Fruit fly (Drosophila melanogaster) whole organism, embryonic: Measurements from ENCODE around the gene Bili.

ENCODE experiments used
- Ada2b ChIP-seq: fragments of 200-800 bp; sonication (Bioruptor generic); IDR thresholded peaks from 2 replicates; pipeline ENCODE4 v1.3.6; 2022; ENCODE audit warnings: missing biosample characterization, missing genetic modification characterization
- CG11695 ChIP-seq: fragments of 200-800 bp; sonication (Bioruptor generic); IDR thresholded peaks from 3 replicates; pipeline ENCODE4 v1.3.6; 2022; ENCODE audit warnings: missing biosample characterization, missing genetic modification characterization
- CG12155 ChIP-seq: fragments of 200-800 bp; sonication (Bioruptor generic); optimal IDR thresholded peaks from 3 replicates; lab custom pipeline; 2016; ENCODE audit warnings: missing biosample characterization, missing genetic modification characterization
- CG3995 ChIP-seq: fragments of 200-800 bp; sonication (Bioruptor generic); optimal IDR thresholded peaks from 3 replicates; lab custom pipeline; 2016; ENCODE audit warnings: missing biosample characterization, missing genetic modification characterization
- CG5245 ChIP-seq: fragments of 200-800 bp; sonication (Bioruptor generic); optimal IDR thresholded peaks from 3 replicates; lab custom pipeline; 2016; ENCODE audit warnings: missing biosample characterization, missing genetic modification characterization
- CG6683 ChIP-seq: fragments of 200-800 bp; sonication (Bioruptor generic); optimal IDR thresholded peaks from 2 replicates; lab custom pipeline; 2017; ENCODE audit warnings: missing biosample characterization, mild to moderate bottlenecking, missing genetic modification characterization, missing genetic modification reagents
- Fer3 ChIP-seq: fragments of 200-800 bp; sonication (Bioruptor generic); optimal IDR thresholded peaks from 2 replicates; lab custom pipeline; 2018; ENCODE audit warnings: missing biosample characterization, mild to moderate bottlenecking, missing genetic modification characterization, moderate library complexity
- Lim3 ChIP-seq: fragments of 200-800 bp; sonication (Bioruptor generic); IDR thresholded peaks from 2 replicates; pipeline ENCODE4 v1.3.6; 2022; ENCODE audit warnings: missing biosample characterization, missing genetic modification characterization
- Sox102F ChIP-seq: fragments of 200-800 bp; sonication (Bioruptor generic); optimal IDR thresholded peaks from 2 replicates; lab custom pipeline; 2018; ENCODE audit warnings: missing biosample characterization, mild to moderate bottlenecking, missing genetic modification characterization, moderate library complexity
- cwo ChIP-seq: fragments of 200-800 bp; sonication (Bioruptor generic); optimal IDR thresholded peaks from 3 replicates; lab custom pipeline; 2017; ENCODE audit warnings: missing biosample characterization, missing genetic modification characterization, mild to moderate bottlenecking, moderate library complexity, missing genetic modification reagents
- gro ChIP-seq: fragments of 200-800 bp; sonication (Bioruptor generic); optimal IDR thresholded peaks from 2 replicates; lab custom pipeline; 2016; ENCODE audit warnings: missing biosample characterization, missing genetic modification characterization
- hbn ChIP-seq: fragments of 200-800 bp; sonication (Bioruptor generic); IDR thresholded peaks from 2 replicates; pipeline ENCODE4 v1.3.6; 2022; ENCODE audit warnings: missing biosample characterization, missing genetic modification characterization; ENCODE audit not compliant: partially characterized antibody
- lbe ChIP-seq: fragments of 200-800 bp; sonication (Bioruptor generic); optimal IDR thresholded peaks from 2 replicates; lab custom pipeline; 2016; ENCODE audit warnings: missing biosample characterization, mild to moderate bottlenecking, missing genetic modification characterization
- stwl ChIP-seq: fragments of 200-800 bp; sonication (Bioruptor generic); optimal IDR thresholded peaks from 3 replicates; lab custom pipeline; 2018; ENCODE audit warnings: missing biosample characterization, mild to moderate bottlenecking, missing genetic modification characterization, moderate library complexity

- TF ChIP-seq gro (GFP tag; lab: Kevin White, UChicago) (no peak), hbn (GFP tag; lab: Robert Waterston, UW) (no peak), stwl (peak; percentile 84), CG12155 (no peak), Ada2b (GFP tag; lab: Robert Waterston, UW) (no peak), CG5245 (no peak), CG6683 (GFP tag; lab: Kevin White, UChicago) (no peak), cwo (GFP tag; lab: Kevin White, UChicago) (no peak), lbe (no peak), CG3995 (GFP tag; lab: Kevin White, UChicago) (peak; percentile 11), Fer3 (tag; lab: Kevin White, UChicago) (no peak), Sox102F (GFP tag; lab: Kevin White, UChicago) (no peak), CG11695 (GFP tag; lab: Robert Waterston, UW) (0 out of 3 replicates have a peak, but pooled peaks have one; percentile 10), Lim3 (GFP tag; lab: Robert Waterston, UW) (no peak)
These were observed 33.6 kb upstream of the Bili start, which contains the start of the genes CG33095 and CG33096 for dm6 chr3R:25097486-25097885.
